Worm (Caenorhabditis elegans) whole organism, L3 larva: ENCODE measurements around the gene F54D5.3.
A peak's percentile ranks its signal among the peaks of the same experiment; 100 is the strongest.

ENCODE experiments used
- R02D3.7 ChIP-seq: fragments of 150-350 bp; optimal IDR thresholded peaks from 2 replicates; lab custom pipeline; 2014; ENCODE audit warnings: missing biosample characterization, missing genetic modification characterization
- aly-2 ChIP-seq: fragments of 150-350 bp; optimal IDR thresholded peaks from 2 replicates; lab custom pipeline; 2014; ENCODE audit warnings: missing biosample characterization, missing genetic modification characterization
- ceh-16 ChIP-seq: sonication (generic microtip); optimal IDR thresholded peaks from 2 replicates; lab custom pipeline; 2017; ENCODE audit warnings: missing biosample characterization, missing genetic modification characterization
- ceh-28 ChIP-seq: fragments of 150-350 bp; optimal IDR thresholded peaks from 2 replicates; lab custom pipeline; 2014; ENCODE audit warnings: missing biosample characterization, missing genetic modification reagents, missing genetic modification characterization
- ceh-82 ChIP-seq: fragments of 150-350 bp; optimal IDR thresholded peaks from 2 replicates; lab custom pipeline; 2014; ENCODE audit warnings: missing biosample characterization, missing genetic modification characterization
- elt-1 ChIP-seq: fragments of 150-350 bp; optimal IDR thresholded peaks from 2 replicates; lab custom pipeline; 2014; ENCODE audit warnings: missing biosample characterization, missing genetic modification characterization
- elt-2 ChIP-seq: sonication (generic microtip); optimal IDR thresholded peaks from 2 replicates; lab custom pipeline; 2016; ENCODE audit warnings: missing genetic modification reagents, mild to moderate bottlenecking, missing genetic modification characterization, missing compliant biosample characterization
- elt-3 ChIP-seq, 3 experiments: fragments of 150-350 bp in 1 of 3; sonication (generic microtip) in 2 of 3; optimal IDR thresholded peaks; 2 replicates in 2 of 3; 4 replicates in 1 of 3; lab custom pipeline; 2014 to 2017; ENCODE audit warnings: missing biosample characterization in 3 of 3, missing genetic modification characterization in 3 of 3
- eor-1 ChIP-seq, 2 experiments: fragments of 150-350 bp; optimal IDR thresholded peaks; 2 replicates each; lab custom pipeline; 2014 to 2018; ENCODE audit warnings: missing biosample characterization in 2 of 2, missing genetic modification characterization in 2 of 2
- fkh-10 ChIP-seq: sonication (generic microtip); optimal IDR thresholded peaks from 2 replicates; lab custom pipeline; 2017; ENCODE audit warnings: missing biosample characterization, missing genetic modification reagents, missing genetic modification characterization
- hmg-11 ChIP-seq: sonication (generic microtip); optimal IDR thresholded peaks from 2 replicates; lab custom pipeline; 2016; ENCODE audit warnings: missing genetic modification characterization, missing compliant biosample characterization
- jun-1 ChIP-seq: fragments of 150-350 bp; optimal IDR thresholded peaks from 2 replicates; lab custom pipeline; 2014; ENCODE audit warnings: missing biosample characterization, missing genetic modification reagents, missing genetic modification characterization
- lin-15B ChIP-seq: fragments of 150-350 bp; optimal IDR thresholded peaks from 2 replicates; lab custom pipeline; 2014; ENCODE audit warnings: missing biosample characterization, missing genetic modification characterization
- lin-39 ChIP-seq: fragments of 150-350 bp; optimal IDR thresholded peaks from 2 replicates; lab custom pipeline; 2018; ENCODE audit warnings: missing biosample characterization, missing genetic modification reagents, missing genetic modification characterization
- lsy-12 ChIP-seq: sonication (generic microtip); optimal IDR thresholded peaks from 2 replicates; lab custom pipeline; 2016; ENCODE audit warnings: mild to moderate bottlenecking, missing genetic modification characterization, missing compliant biosample characterization
- mml-1 ChIP-seq: fragments of 150-350 bp; sonication (generic microtip); optimal IDR thresholded peaks from 3 replicates; lab custom pipeline; 2014; ENCODE audit warnings: missing biosample characterization, missing genetic modification characterization
- nfya-1 ChIP-seq: sonication (generic microtip); optimal IDR thresholded peaks from 2 replicates; lab custom pipeline; 2017; ENCODE audit warnings: missing genetic modification characterization, mild to moderate bottlenecking, missing compliant biosample characterization, antibody characterized with exemption, moderate library complexity; ENCODE audit not compliant: insufficient read depth
- nhr-12 ChIP-seq: fragments of 150-350 bp; optimal IDR thresholded peaks from 2 replicates; lab custom pipeline; 2014; ENCODE audit warnings: missing biosample characterization, missing genetic modification characterization
- nhr-23 ChIP-seq: fragments of 150-350 bp; optimal IDR thresholded peaks from 2 replicates; lab custom pipeline; 2014; ENCODE audit warnings: missing biosample characterization, missing genetic modification reagents, missing genetic modification characterization
- nhr-237 ChIP-seq: fragments of 150-350 bp; optimal IDR thresholded peaks from 2 replicates; lab custom pipeline; 2014; ENCODE audit warnings: missing biosample characterization, missing genetic modification characterization
- nhr-25 ChIP-seq: sonication (generic microtip); optimal IDR thresholded peaks from 2 replicates; lab custom pipeline; 2017; ENCODE audit warnings: missing biosample characterization, missing genetic modification characterization
- nhr-28 ChIP-seq: fragments of 150-350 bp; optimal IDR thresholded peaks from 2 replicates; lab custom pipeline; 2014; ENCODE audit warnings: missing biosample characterization, missing genetic modification characterization
- nhr-43 ChIP-seq: sonication (generic microtip); optimal IDR thresholded peaks from 2 replicates; lab custom pipeline; 2016; ENCODE audit warnings: mild to moderate bottlenecking, missing genetic modification characterization, missing compliant biosample characterization; ENCODE audit not compliant: poor library complexity, severe bottlenecking
- nhr-67 ChIP-seq: fragments of 150-350 bp; optimal IDR thresholded peaks from 2 replicates; lab custom pipeline; 2014; ENCODE audit warnings: missing biosample characterization, missing genetic modification characterization
- nhr-76 ChIP-seq: fragments of 150-350 bp; sonication (generic microtip); optimal IDR thresholded peaks from 5 replicates; lab custom pipeline; 2014; ENCODE audit warnings: missing biosample characterization, missing genetic modification characterization
- pha-4 ChIP-seq: fragments of 150-350 bp; optimal IDR thresholded peaks from 2 replicates; lab custom pipeline; 2014; ENCODE audit warnings: missing biosample characterization, missing genetic modification reagents, missing genetic modification characterization
- pqm-1 ChIP-seq: fragments of 150-350 bp; optimal IDR thresholded peaks from 2 replicates; lab custom pipeline; 2017; ENCODE audit warnings: missing biosample characterization, missing genetic modification characterization, inconsistent platforms
- sea-2 ChIP-seq: fragments of 150-350 bp; sonication (generic microtip); optimal IDR thresholded peaks from 4 replicates; lab custom pipeline; 2014; ENCODE audit warnings: missing biosample characterization, missing genetic modification reagents, missing genetic modification characterization
- snpc-4 ChIP-seq: fragments of 150-350 bp; optimal IDR thresholded peaks from 2 replicates; lab custom pipeline; 2014; ENCODE audit warnings: missing biosample characterization, missing genetic modification characterization
- tbx-2 ChIP-seq: sonication (generic microtip); optimal IDR thresholded peaks from 2 replicates; lab custom pipeline; 2016; ENCODE audit warnings: mild to moderate bottlenecking, missing genetic modification characterization, missing compliant biosample characterization
- unc-39 ChIP-seq: sonication (generic microtip); optimal IDR thresholded peaks from 4 replicates; lab custom pipeline; 2017; ENCODE audit warnings: missing biosample characterization, missing genetic modification characterization
- unc-62 ChIP-seq: fragments of 150-350 bp; sonication (generic microtip); optimal IDR thresholded peaks from 4 replicates; lab custom pipeline; 2014; ENCODE audit warnings: missing biosample characterization, missing genetic modification reagents, missing genetic modification characterization
- ztf-4 ChIP-seq: fragments of 150-350 bp; optimal IDR thresholded peaks from 2 replicates; lab custom pipeline; 2014; ENCODE audit warnings: missing biosample characterization, missing genetic modification characterization

F54D5.3 gene

DNA sequence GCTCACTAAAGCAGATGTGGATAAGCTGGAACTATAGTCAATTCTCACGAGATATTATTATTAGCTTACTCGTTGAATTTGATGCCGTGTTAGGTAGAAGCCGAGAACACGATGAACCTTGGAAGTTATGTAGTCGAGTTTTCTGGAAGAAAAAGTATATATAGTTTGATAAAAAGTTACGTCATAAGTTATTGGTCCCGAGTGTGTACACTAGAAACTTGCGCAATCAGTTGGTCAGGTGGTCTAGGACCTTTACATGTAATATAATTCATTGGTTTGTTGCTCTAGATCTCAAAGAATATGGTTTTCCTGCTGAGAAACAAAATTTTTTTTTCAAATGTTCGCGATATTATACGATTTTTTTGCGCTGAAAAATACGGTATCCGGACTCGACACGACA, 35.7 kb upstream of the F54D5.3 start:
- no peak for TF ChIP-seq fkh-10
- TF ChIP-seq nhr-43 (tag; lab: Kevin White, UChicago): no peak
- TF ChIP-seq ztf-4 (tag; lab: Kevin White, UChicago): no peak
- TF ChIP-seq mml-1 (tag; lab: Kevin White, UChicago): no peak
- TF ChIP-seq nhr-237: no peak
- TF ChIP-seq lsy-12 (tag; lab: Kevin White, UChicago): no peak
- no peak for TF ChIP-seq tbx-2 (tag; lab: Kevin White, UChicago)
- no peak for TF ChIP-seq unc-62
- TF ChIP-seq snpc-4 (tag; lab: Kevin White, UChicago): no peak
- no peak for TF ChIP-seq pqm-1 (tag; lab: Kevin White, UChicago)
- no peak for TF ChIP-seq elt-3 (tag; optimal IDR thresholded peaks at IDR 0.05; lab: Kevin White, UChicago)
- TF ChIP-seq jun-1 (tag; lab: Kevin White, UChicago): no peak
- TF ChIP-seq ceh-28 (tag; lab: Kevin White, UChicago): no peak
- TF ChIP-seq eor-1 (tag; optimal IDR thresholded peaks at IDR 0.05; lab: Kevin White, UChicago): no peak
- no peak for TF ChIP-seq nhr-12 (tag; lab: Kevin White, UChicago)
- no peak for TF ChIP-seq ceh-82
- no peak for TF ChIP-seq aly-2 (tag; lab: Kevin White, UChicago)
- no peak for TF ChIP-seq unc-39 (tag; lab: Kevin White, UChicago)
- no peak for TF ChIP-seq sea-2 (GFP tag; lab: Kevin White, UChicago)

DNA sequence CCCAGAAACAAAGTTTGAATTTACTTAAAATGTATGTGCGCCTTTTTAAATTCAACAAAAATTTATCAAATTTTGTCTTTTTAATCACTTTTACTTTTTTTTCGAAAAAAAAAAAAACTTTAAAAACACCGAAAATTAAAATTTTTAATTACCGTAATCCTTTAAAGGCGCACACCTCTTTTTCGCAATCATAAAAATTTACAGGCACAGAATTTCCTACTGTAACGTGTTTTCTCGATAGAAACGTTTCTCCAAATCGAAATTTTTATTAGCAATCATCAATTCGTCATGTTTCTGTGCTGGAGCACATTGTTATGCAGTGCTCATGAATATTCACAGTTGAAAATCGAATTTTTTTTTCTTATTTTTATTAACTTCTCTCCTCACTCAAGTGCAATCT, 35.1 kb upstream of the F54D5.3 start:
- TF ChIP-seq nhr-67 (tag; lab: Kevin White, UChicago) (no peak), mml-1 (tag; lab: Kevin White, UChicago) (no peak), R02D3.7 (tag; lab: Kevin White, UChicago) (no peak), nhr-76 (tag; lab: Kevin White, UChicago) (no peak), elt-3 (tag; optimal IDR thresholded peaks at IDR 0.05; lab: Kevin White, UChicago) (no peak), nhr-28 (tag; lab: Kevin White, UChicago) (no peak), lsy-12 (tag; lab: Kevin White, UChicago) (no peak), nhr-237 (no peak), eor-1 (tag; optimal IDR thresholded peaks at IDR 0.05; lab: Kevin White, UChicago) (no peak), ceh-16 (no peak), pqm-1 (tag; lab: Kevin White, UChicago) (no peak)

DNA sequence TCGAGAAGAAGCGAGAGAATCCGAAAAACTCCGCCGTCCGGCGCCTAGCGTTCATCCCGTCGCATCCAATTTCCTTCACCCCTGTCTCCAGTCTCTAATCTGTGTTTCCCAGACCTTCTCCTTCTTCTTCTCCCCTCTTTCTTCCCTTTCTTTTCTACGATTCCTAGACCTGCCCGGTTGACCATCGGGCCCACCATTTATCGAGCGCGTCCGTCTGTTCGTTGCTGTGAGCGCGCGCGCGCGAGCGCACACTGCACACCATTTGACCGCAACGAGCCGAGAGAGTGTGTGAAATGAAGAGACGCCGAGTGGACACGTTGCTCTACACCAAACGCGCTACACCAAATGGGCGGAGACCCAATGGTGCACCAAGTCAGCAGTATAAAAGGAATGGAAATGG, 34.5 kb upstream of the F54D5.3 start:
- peak; percentile 15 for TF ChIP-seq nhr-23 (tag; lab: Kevin White, UChicago)
- TF ChIP-seq unc-62: no peak
- TF ChIP-seq, all 47 proteins: peak for 1

DNA sequence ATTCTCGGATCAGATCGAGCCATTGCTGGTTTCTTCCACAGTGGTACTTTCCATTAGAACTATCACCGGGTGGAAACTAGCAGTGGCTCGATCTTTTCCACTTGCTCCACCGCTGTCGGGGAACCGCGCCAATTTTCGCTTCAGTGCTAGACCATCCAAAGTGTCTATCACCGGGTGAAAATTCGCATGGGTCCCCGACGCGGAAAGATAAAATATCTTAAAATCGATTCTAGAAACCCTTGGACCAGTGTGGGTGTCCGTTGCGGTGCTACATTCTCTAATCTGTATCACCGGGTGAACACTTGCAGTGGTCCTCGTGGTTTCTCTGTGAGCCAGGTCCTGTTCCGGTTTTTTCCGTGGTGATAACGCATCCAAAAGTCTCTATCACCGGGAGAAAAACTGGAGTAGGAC, 34.0 kb upstream of the F54D5.3 start:
- no peak for TF ChIP-seq nhr-25 (tag; lab: Kevin White, UChicago)
- TF ChIP-seq lin-39: no peak
- no peak for TF ChIP-seq pha-4
- no peak for TF ChIP-seq ceh-82
- TF ChIP-seq elt-2 (tag; lab: Kevin White, UChicago): no peak
- TF ChIP-seq, all 47 proteins: peak for 0

DNA sequence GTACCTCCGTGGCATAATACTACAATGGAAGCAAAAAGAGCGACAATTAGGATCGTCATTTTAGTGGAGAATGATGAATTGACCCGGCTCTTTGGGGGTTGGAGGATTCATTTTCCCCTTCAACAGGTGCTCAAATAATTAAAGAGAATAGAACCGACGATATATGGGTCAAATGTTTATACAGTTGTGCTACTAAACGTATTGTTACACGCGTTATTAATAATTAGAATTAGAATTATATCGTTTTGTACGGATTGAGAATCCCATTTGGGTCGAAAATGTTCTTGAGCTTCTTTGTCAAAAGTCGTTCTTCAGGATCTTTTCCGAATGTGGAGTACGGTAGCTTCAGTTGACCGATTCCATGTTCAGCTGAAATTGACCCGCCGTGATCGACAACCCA, 32.9 kb upstream of the F54D5.3 start, which contains the start of gene Y62F5A.9:
Gene Y62F5A.9, minus strand, starts transcription at position 101 of the 400 bp plus-strand sequence.
- TF ChIP-seq elt-3 (tag; optimal IDR thresholded peaks at IDR 0.05; lab: Kevin White, UChicago): no peak

DNA sequence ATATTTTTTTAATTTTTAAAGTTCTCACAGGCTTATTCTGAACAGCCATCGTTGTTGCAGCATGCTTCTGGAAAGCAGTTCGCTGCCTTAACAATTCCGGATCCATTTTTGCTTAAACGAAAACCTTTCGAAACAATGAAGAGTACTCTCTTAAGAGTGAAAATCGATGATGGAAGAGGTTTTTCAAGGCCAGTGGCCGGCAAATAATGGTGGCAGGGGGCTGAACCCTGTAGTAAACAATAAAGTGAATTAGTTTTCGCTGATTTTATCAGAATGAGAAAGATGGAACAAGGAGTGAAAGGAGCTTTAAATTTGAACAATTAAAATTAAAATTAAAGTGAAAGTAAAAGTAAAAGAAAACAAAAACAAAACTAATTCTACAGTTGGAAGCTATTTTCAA, 29.2 kb upstream of the F54D5.3 start, which contains the start of gene gtf-2E2:
Gene gtf-2E2, minus strand, starts transcription at position 111 of the 400 bp plus-strand sequence.
- TF ChIP-seq lin-39 (peak; percentile 55), nfya-1 (tag; lab: Kevin White, UChicago) (peak; percentile 44), elt-1 (tag; lab: Kevin White, UChicago) (peak; percentile 17), ceh-28 (tag; lab: Kevin White, UChicago) (peak; percentile 34), aly-2 (tag; lab: Kevin White, UChicago) (no peak), nhr-25 (tag; lab: Kevin White, UChicago) (peak; percentile 10), lin-15B (tag; lab: Kevin White, UChicago) (peak; percentile 31), hmg-11 (tag; lab: Kevin White, UChicago) (peak; percentile 42), elt-2 (tag; lab: Kevin White, UChicago) (no peak), snpc-4 (tag; lab: Kevin White, UChicago) (peak; percentile 56), pha-4 (peak; percentile 37), sea-2 (GFP tag; lab: Kevin White, UChicago) (no peak)
